Worm (Caenorhabditis elegans) whole organism, L2 larva: ENCODE data around the gene nhr-51.
"Not testable (repeated sequence)": the region's sequence is repeated elsewhere in the genome, so short reads cannot be mapped to it uniquely, and the experiment has no call there.

ENCODE experiments used
- C34F6.9 ChIP-seq: fragments of 150-350 bp; optimal IDR thresholded peaks from 2 replicates; lab custom pipeline; 2014; ENCODE audit warnings: missing biosample characterization, missing genetic modification characterization
- F13H6.1 ChIP-seq: sonication (generic microtip); optimal IDR thresholded peaks from 2 replicates; lab custom pipeline; 2016; ENCODE audit warnings: missing genetic modification characterization, missing compliant biosample characterization
- R02D3.7 ChIP-seq: fragments of 150-350 bp; optimal IDR thresholded peaks from 2 replicates; lab custom pipeline; 2014; ENCODE audit warnings: missing biosample characterization, missing genetic modification characterization
- Y55F3AM.14 ChIP-seq: fragments of 200-800 bp; sonication (Bioruptor generic); optimal IDR thresholded peaks from 2 replicates; lab custom pipeline; 2018; ENCODE audit warnings: mild to moderate bottlenecking, missing genetic modification characterization, missing compliant biosample characterization
- ZK546.5 ChIP-seq: sonication (generic microtip); optimal IDR thresholded peaks from 2 replicates; lab custom pipeline; 2017; ENCODE audit warnings: missing biosample characterization, missing genetic modification characterization
- alr-1 ChIP-seq: fragments of 150-350 bp; optimal IDR thresholded peaks from 2 replicates; lab custom pipeline; 2014; ENCODE audit warnings: missing biosample characterization, missing genetic modification characterization
- aly-2 ChIP-seq: fragments of 150-350 bp; optimal IDR thresholded peaks from 2 replicates; lab custom pipeline; 2014; ENCODE audit warnings: missing biosample characterization, missing genetic modification characterization
- blmp-1 ChIP-seq: sonication (generic microtip); optimal IDR thresholded peaks from 2 replicates; lab custom pipeline; 2017; ENCODE audit warnings: missing genetic modification characterization, mild to moderate bottlenecking, missing compliant biosample characterization, antibody characterized with exemption, moderate library complexity; ENCODE audit not compliant: insufficient read depth
- crh-2 ChIP-seq: sonication (generic microtip); optimal IDR thresholded peaks from 2 replicates; lab custom pipeline; 2017; ENCODE audit warnings: missing biosample characterization, missing genetic modification characterization
- dmd-4 ChIP-seq: sonication (generic microtip); optimal IDR thresholded peaks from 2 replicates; lab custom pipeline; 2017; ENCODE audit warnings: missing biosample characterization, missing genetic modification characterization
- egl-27 ChIP-seq: sonication (generic microtip); optimal IDR thresholded peaks from 3 replicates; lab custom pipeline; 2017; ENCODE audit warnings: missing biosample characterization, missing genetic modification reagents, missing genetic modification characterization
- elt-1 ChIP-seq: fragments of 150-350 bp; optimal IDR thresholded peaks from 2 replicates; lab custom pipeline; 2014; ENCODE audit warnings: missing biosample characterization, missing genetic modification characterization
- elt-3 ChIP-seq: sonication (generic microtip); optimal IDR thresholded peaks from 2 replicates; lab custom pipeline; 2017; ENCODE audit warnings: missing biosample characterization, missing genetic modification characterization
- fos-1 ChIP-seq: fragments of 150-350 bp; optimal IDR thresholded peaks from 2 replicates; lab custom pipeline; 2014; ENCODE audit warnings: missing biosample characterization, missing genetic modification characterization
- gmeb-1 ChIP-seq: fragments of 150-350 bp; optimal IDR thresholded peaks from 2 replicates; lab custom pipeline; 2014; ENCODE audit warnings: missing biosample characterization, missing genetic modification characterization
- lin-11 ChIP-seq: fragments of 150-350 bp; sonication (generic microtip); optimal IDR thresholded peaks from 2 replicates; lab custom pipeline; 2014; ENCODE audit warnings: missing biosample characterization, missing genetic modification characterization, inconsistent platforms, mixed read lengths
- lin-39 ChIP-seq: fragments of 150-350 bp; optimal IDR thresholded peaks from 2 replicates; lab custom pipeline; 2014; ENCODE audit warnings: missing biosample characterization, missing genetic modification reagents, missing genetic modification characterization
- lsy-2 ChIP-seq, 2 experiments: fragments of 150-350 bp in 1 of 2; sonication (generic microtip) in 1 of 2; optimal IDR thresholded peaks; 2 replicates each; lab custom pipeline; 2014 to 2017; ENCODE audit warnings: missing biosample characterization in 2 of 2, missing genetic modification characterization in 2 of 2
- nhr-10 ChIP-seq: sonication (generic microtip); optimal IDR thresholded peaks from 2 replicates; lab custom pipeline; 2017; ENCODE audit warnings: missing biosample characterization, missing genetic modification characterization
- nhr-12 ChIP-seq: fragments of 150-350 bp; optimal IDR thresholded peaks from 2 replicates; lab custom pipeline; 2014; ENCODE audit warnings: missing biosample characterization, missing genetic modification characterization
- nhr-21 ChIP-seq: fragments of 150-350 bp; optimal IDR thresholded peaks from 2 replicates; lab custom pipeline; 2014; ENCODE audit warnings: missing biosample characterization, missing genetic modification characterization
- nhr-23 ChIP-seq: fragments of 150-350 bp; optimal IDR thresholded peaks from 2 replicates; lab custom pipeline; 2014; ENCODE audit warnings: missing biosample characterization, missing genetic modification reagents, missing genetic modification characterization
- nhr-237 ChIP-seq: fragments of 150-350 bp; optimal IDR thresholded peaks from 2 replicates; lab custom pipeline; 2014; ENCODE audit warnings: missing biosample characterization, missing genetic modification characterization
- nhr-6 ChIP-seq: fragments of 150-350 bp; optimal IDR thresholded peaks from 2 replicates; lab custom pipeline; 2014; ENCODE audit warnings: missing biosample characterization, missing genetic modification characterization
- nhr-77 ChIP-seq: fragments of 150-350 bp; optimal IDR thresholded peaks from 2 replicates; lab custom pipeline; 2014; ENCODE audit warnings: missing biosample characterization, missing genetic modification characterization
- peb-1 ChIP-seq: fragments of 150-350 bp; optimal IDR thresholded peaks from 2 replicates; lab custom pipeline; 2014; ENCODE audit warnings: missing biosample characterization, missing genetic modification characterization
- skn-1 ChIP-seq: sonication (generic microtip); optimal IDR thresholded peaks from 2 replicates; lab custom pipeline; 2017; ENCODE audit warnings: missing biosample characterization, missing genetic modification characterization
- sma-3 ChIP-seq: sonication (generic microtip); optimal IDR thresholded peaks from 2 replicates; lab custom pipeline; 2016; ENCODE audit warnings: missing genetic modification reagents, missing genetic modification characterization, missing compliant biosample characterization
- sma-9 ChIP-seq, 2 experiments: fragments of 150-350 bp in 1 of 2; sonication (generic microtip) in 1 of 2; optimal IDR thresholded peaks; 2 replicates each; lab custom pipeline; 2014 to 2016; ENCODE audit warnings: missing genetic modification characterization in 2 of 2, mild to moderate bottlenecking in 1 of 2, missing biosample characterization in 1 of 2, missing compliant biosample characterization in 1 of 2, missing genetic modification reagents in 1 of 2, moderate library complexity in 1 of 2
- unc-39 ChIP-seq: fragments of 150-350 bp; optimal IDR thresholded peaks from 2 replicates; lab custom pipeline; 2014; ENCODE audit warnings: missing biosample characterization, missing genetic modification characterization
- unc-55 ChIP-seq: fragments of 150-350 bp; sonication (generic microtip); optimal IDR thresholded peaks from 3 replicates; lab custom pipeline; 2014; ENCODE audit warnings: missing biosample characterization, missing genetic modification reagents, missing genetic modification characterization
- zag-1 ChIP-seq: fragments of 150-350 bp; optimal IDR thresholded peaks from 2 replicates; lab custom pipeline; 2014; ENCODE audit warnings: missing biosample characterization, missing genetic modification characterization
- ztf-11 ChIP-seq: sonication (generic microtip); optimal IDR thresholded peaks from 2 replicates; lab custom pipeline; 2017; ENCODE audit warnings: missing biosample characterization, missing genetic modification characterization
- ztf-4 ChIP-seq: fragments of 150-350 bp; optimal IDR thresholded peaks from 2 replicates; lab custom pipeline; 2014; ENCODE audit warnings: missing biosample characterization, missing genetic modification characterization

Gene nhr-51

DNA sequence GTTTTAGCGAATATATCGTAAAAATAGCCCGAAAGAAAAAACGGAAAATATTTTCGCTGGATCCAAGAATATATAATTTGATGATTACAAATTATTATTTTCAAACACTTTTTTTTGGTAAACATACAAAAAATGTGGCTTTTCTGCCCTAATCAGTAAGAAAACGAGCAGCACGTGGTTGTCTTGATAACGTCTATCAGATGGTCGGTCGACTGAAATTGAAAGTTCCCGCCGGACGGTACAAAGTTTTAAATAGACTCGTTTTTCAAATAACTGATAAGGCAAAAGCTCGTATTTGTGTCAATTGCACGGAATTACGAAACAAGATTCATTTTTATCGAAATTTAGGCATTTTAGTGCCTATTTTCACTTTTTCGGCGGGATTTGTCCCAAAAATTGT lies 7.1 kb upstream of the nhr-51 start (continued):
- peak; percentile 67 for TF ChIP-seq blmp-1 (tag; lab: Kevin White, UChicago)
- TF ChIP-seq C34F6.9, result no peak
- no peak for TF ChIP-seq nhr-77 (tag; lab: Kevin White, UChicago)
- TF ChIP-seq nhr-6 (tag; lab: Kevin White, UChicago), result no peak
- TF ChIP-seq gmeb-1 (tag; lab: Kevin White, UChicago), result peak; percentile 65
- peak; percentile 72 for TF ChIP-seq crh-2 (tag; lab: Kevin White, UChicago)
- no peak for TF ChIP-seq unc-55
- no peak for TF ChIP-seq elt-3 (tag; lab: Kevin White, UChicago)

DNA sequence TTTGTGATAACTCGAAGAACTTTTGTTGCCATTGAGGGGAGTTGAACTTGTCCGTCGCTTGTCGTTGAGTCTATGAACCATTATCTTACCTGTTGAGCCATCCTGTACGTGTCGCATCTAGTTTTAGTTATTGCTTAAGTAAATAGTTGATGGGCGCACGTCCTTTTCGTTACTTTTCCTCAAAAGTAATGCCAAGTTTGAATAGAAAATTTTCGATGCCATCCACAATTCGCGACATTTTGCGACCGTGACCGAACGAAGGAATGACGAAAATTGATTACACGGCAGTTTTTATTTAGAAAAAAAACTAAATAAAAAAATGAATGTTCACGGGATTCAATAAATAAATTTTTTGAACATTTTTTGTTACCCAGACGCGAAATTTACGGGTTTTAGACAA lies 5.6 kb upstream of the nhr-51 start, which contains the start of gene F53E4.1:
F53E4.1 (minus strand) TSS at position 101 of the 400 bp plus-strand sequence.
- TF ChIP-seq ztf-4, nhr-237, nhr-21 (tag; lab: Kevin White, UChicago): not testable (repeated sequence)

DNA sequence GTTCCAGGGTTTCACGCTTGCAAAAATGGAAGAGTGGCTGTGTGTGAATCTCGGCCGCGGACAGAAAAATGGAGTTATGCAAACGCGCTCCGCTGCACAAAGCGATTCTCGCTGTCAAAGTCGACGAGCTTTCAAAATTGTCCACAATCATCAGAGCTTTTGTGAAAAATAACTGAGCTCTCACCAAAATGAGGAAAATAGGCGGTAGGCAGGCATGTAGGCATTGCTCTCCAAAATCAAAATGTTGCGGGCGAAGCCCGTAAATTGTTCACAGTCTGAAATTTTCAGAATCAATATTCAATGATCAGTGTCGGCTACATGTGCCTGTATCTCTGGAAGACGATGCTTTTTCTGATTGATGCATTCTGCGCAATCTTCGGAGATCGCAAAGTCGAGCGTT lies 4.9 kb upstream of the nhr-51 start, which contains the start of gene K06B4.4:
K06B4.4 (plus strand) TSS at position 301 of the 400 bp plus-strand sequence.
- TF ChIP-seq nhr-10 (tag; lab: Kevin White, UChicago), result no peak
- no peak for TF ChIP-seq gmeb-1 (tag; lab: Kevin White, UChicago)
- TF ChIP-seq R02D3.7, result no peak
- TF ChIP-seq unc-55, result no peak
- TF ChIP-seq lin-39 (tag; lab: Kevin White, UChicago), result no peak
- no peak for TF ChIP-seq zag-1 (tag; lab: Kevin White, UChicago)
- TF ChIP-seq unc-39 (tag; lab: Kevin White, UChicago), result no peak
- no peak for TF ChIP-seq Y55F3AM.14 (GFP tag; lab: Kevin White, UChicago)
- no peak for TF ChIP-seq skn-1 (tag; lab: Kevin White, UChicago)

DNA sequence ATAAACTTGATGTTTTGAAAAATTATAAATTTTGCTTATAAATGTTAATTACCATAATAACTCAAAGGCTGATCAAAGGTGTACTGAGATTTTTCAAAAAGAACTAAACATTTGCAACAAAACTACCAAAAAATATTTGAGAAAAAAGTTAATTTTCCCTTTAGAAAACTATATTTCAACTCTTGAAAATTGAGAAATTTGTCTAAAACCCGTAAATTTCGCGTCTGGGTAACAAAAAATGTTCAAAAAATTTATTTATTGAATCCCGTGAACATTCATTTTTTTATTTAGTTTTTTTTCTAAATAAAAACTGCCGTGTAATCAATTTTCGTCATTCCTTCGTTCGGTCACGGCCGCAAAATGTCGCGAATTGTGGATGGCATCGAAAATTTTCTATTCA lies 3.7 kb upstream of the nhr-51 start, which contains the start of gene K06B4.15:
K06B4.15 (plus strand) TSS at position 301 of the 400 bp plus-strand sequence.
- not testable (repeated sequence) for TF ChIP-seq egl-27; sma-3 (GFP tag; lab: Kevin White, UChicago); nhr-23 (tag; lab: Kevin White, UChicago)

DNA sequence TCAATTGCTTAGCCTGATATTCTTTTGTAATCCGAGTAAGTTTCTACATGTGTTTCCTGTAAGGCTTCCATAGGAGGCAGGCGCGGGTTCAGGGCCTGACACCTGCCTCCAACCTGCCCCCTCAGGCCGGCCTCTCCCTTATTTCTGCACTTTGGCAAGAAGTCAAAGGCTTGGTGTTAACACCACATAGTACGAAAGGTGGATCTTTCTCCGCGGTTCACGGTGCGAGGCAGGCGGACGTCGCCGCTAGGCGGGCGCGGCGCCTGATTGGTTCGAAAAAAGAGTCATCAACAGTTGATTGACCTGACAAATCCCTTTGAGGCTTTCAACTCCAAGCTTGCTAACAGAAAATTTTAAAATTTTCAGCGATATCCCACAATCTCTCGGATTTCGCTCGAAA lies 1.1 kb downstream of the nhr-51 start:
- TF ChIP-seq aly-2 (tag; lab: Kevin White, UChicago), result no peak
- TF ChIP-seq lin-11 (tag; lab: Kevin White, UChicago), result no peak
- no peak for TF ChIP-seq unc-55
- TF ChIP-seq egl-27, result no peak
- TF ChIP-seq C34F6.9, result no peak
- TF ChIP-seq peb-1 (tag; lab: Kevin White, UChicago), result no peak
- TF ChIP-seq ztf-4 (tag; lab: Kevin White, UChicago), result no peak
- TF ChIP-seq alr-1 (tag; lab: Kevin White, UChicago), result no peak
- no peak for TF ChIP-seq ztf-11 (tag; lab: Kevin White, UChicago)
- TF ChIP-seq nhr-12 (tag; lab: Kevin White, UChicago), result no peak
- no peak for TF ChIP-seq sma-9 (GFP tag; optimal IDR thresholded peaks at IDR 0.05; lab: Kevin White, UChicago)
- no peak for TF ChIP-seq sma-9 (tag; optimal IDR thresholded peaks at IDR 0.05; lab: Kevin White, UChicago)
- no peak for TF ChIP-seq zag-1 (tag; lab: Kevin White, UChicago)
- no peak for TF ChIP-seq fos-1
- no peak for TF ChIP-seq nhr-10 (tag; lab: Kevin White, UChicago)
- TF ChIP-seq skn-1 (tag; lab: Kevin White, UChicago), result no peak
- no peak for TF ChIP-seq F13H6.1 (tag; lab: Kevin White, UChicago)
- TF ChIP-seq lin-39 (tag; lab: Kevin White, UChicago), result no peak
- no peak for TF ChIP-seq nhr-77 (tag; lab: Kevin White, UChicago)
- TF ChIP-seq lsy-2 (tag; optimal IDR thresholded peaks at IDR 0.05; lab: Kevin White, UChicago), result no peak

DNA sequence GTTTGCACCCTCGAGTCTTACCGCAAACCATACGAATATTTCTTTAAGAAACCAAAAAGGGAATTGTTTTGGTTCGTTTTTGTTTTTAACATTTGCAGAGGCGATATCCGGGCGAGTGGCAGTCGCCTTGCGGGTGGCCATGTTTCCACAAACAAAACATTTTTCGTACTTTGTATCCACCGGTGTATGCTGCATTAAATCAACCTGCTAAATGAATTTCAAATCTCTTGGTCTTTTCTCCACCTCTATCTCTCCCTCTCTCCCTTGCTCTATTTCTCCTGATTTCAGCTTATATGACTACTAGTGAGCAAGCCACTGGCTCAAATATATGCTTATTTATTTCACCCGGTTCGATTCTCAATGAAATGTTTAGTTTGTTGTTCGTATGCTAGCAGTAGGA lies 3.4 kb downstream of the nhr-51 start, which contains the start of gene nhr-52:
nhr-52 (plus strand) TSS at position 301 of the 400 bp plus-strand sequence.
- no peak for TF ChIP-seq sma-9 (GFP tag; optimal IDR thresholded peaks at IDR 0.05; lab: Kevin White, UChicago)
- no peak for TF ChIP-seq sma-9 (tag; optimal IDR thresholded peaks at IDR 0.05; lab: Kevin White, UChicago)
- no peak for TF ChIP-seq ZK546.5 (tag; lab: Kevin White, UChicago)
- no peak for TF ChIP-seq elt-1
- TF ChIP-seq dmd-4 (tag; lab: Kevin White, UChicago), result no peak
